Worm (Caenorhabditis elegans): Measurements from ENCODE around the gene sre-32.

Gene sre-32

ce11 chrII:12425644-12426222 lies 30.8 kb downstream of the sre-32 start, which contains the start of gene daf-22:
Gene daf-22 (minus strand): TSS chrII:12425694.
- TF ChIP-seq nhr-20 (tag; optimal IDR thresholded peaks at IDR 0.05) (peak; percentile 75), skn-1 (tag; optimal IDR thresholded peaks at IDR 0.05) (no peak), nhr-85 (tag) (no peak), hpl-2 (GFP tag; optimal IDR thresholded peaks at IDR 0.05) (peak; percentile 15), blmp-1 (tag; optimal IDR thresholded peaks at IDR 0.05) (peak; percentile 5), efl-1 (optimal IDR thresholded peaks at IDR 0.05) (no peak), efl-1 (GFP tag; optimal IDR thresholded peaks at IDR 0.05 in 1 of 2) (peak in 1 of 2 experiments; percentile 80), irx-1 (tag; optimal IDR thresholded peaks at IDR 0.05) (no peak), nhr-19 (GFP tag; conservative IDR thresholded peaks at IDR 0.05) (no peak), fos-1 (tag; optimal IDR thresholded peaks at IDR 0.05) (no peak), ceh-8 (GFP tag; optimal IDR thresholded peaks at IDR 0.05) (no peak), sptf-1 (tag; optimal IDR thresholded peaks at IDR 0.05) (no peak), vab-15 (tag; optimal IDR thresholded peaks at IDR 0.05) (no peak), lir-3 (tag; optimal IDR thresholded peaks at IDR 0.05; ENCODE audit: poor library complexity) (no peak), snu-23 (GFP tag; optimal IDR thresholded peaks at IDR 0.05) (peak; percentile 3), lin-35 (GFP tag; optimal IDR thresholded peaks at IDR 0.05) (peak in 1 of 2 experiments; percentile 41), sox-4 (tag; optimal IDR thresholded peaks at IDR 0.05) (no peak), elt-3 (tag; optimal IDR thresholded peaks at IDR 0.05) (peak in 3 of 6 experiments; percentile 25 to 74 (median 45)), elt-2 (tag; optimal IDR thresholded peaks at IDR 0.05) (peak; percentile 84), nhr-90 (tag; optimal IDR thresholded peaks at IDR 0.05; ENCODE audit: poor library complexity) (peak; percentile 5), isw-1 (GFP tag; IDR thresholded peaks at IDR 0.05) (no peak)

- TF ChIP-seq blmp-1 (tag; optimal IDR thresholded peaks at IDR 0.05): no peak
- no peak for TF ChIP-seq lin-39 (tag; optimal IDR thresholded peaks at IDR 0.05)
- TF ChIP-seq lin-14 (GFP tag; optimal IDR thresholded peaks at IDR 0.05): no peak
- no peak for TF ChIP-seq dpl-1 (GFP tag; optimal IDR thresholded peaks at IDR 0.05)
- no peak for TF ChIP-seq mab-9 (GFP tag; IDR thresholded peaks at IDR 0.05)
- no peak for TF ChIP-seq ama-1 (optimal IDR thresholded peaks at IDR 0.05)
- TF ChIP-seq ceh-8 (GFP tag; optimal IDR thresholded peaks at IDR 0.05): no peak
- no peak for TF ChIP-seq xbp-1 (tag; optimal IDR thresholded peaks at IDR 0.05)
- no peak for TF ChIP-seq fkh-4 (tag; optimal IDR thresholded peaks at IDR 0.05; ENCODE audit: borderline replicate concordance)
- no peak for TF ChIP-seq zip-4 (GFP tag; optimal IDR thresholded peaks at IDR 0.05)
- no peak for TF ChIP-seq sptf-1 (tag; optimal IDR thresholded peaks at IDR 0.05)
- no peak for TF ChIP-seq aly-2 (tag; optimal IDR thresholded peaks at IDR 0.05)
- no peak for TF ChIP-seq isw-1 (GFP tag; IDR thresholded peaks at IDR 0.05)
- no peak for TF ChIP-seq fos-1 (tag; optimal IDR thresholded peaks at IDR 0.05)
- no peak for TF ChIP-seq C34B4.2 (tag; optimal IDR thresholded peaks at IDR 0.05)
- no peak for TF ChIP-seq hlh-17 (GFP tag; optimal IDR thresholded peaks at IDR 0.05; ENCODE audit: borderline replicate concordance)
- no peak for TF ChIP-seq nhr-84 (tag; optimal IDR thresholded peaks at IDR 0.05)
Measured at ce11 chrII:12420486-12420885, 36.0 kb downstream of the sre-32 start, which contains the start of gene sre-26. Gene sre-26 (minus strand): TSS chrII:12420586.

ce11 chrII:12417996-12418395 lies 38.5 kb downstream of the sre-32 start:
- no peak for TF ChIP-seq elt-2 (tag; optimal IDR thresholded peaks at IDR 0.05)
- peak; percentile 68 for TF ChIP-seq fkh-8 (tag; optimal IDR thresholded peaks at IDR 0.05)
- no peak for TF ChIP-seq C16A3.4 (tag; optimal IDR thresholded peaks at IDR 0.05)
- no peak for TF ChIP-seq pag-3 (tag; optimal IDR thresholded peaks at IDR 0.05; ENCODE audit: borderline replicate concordance, insufficient read depth)
- no peak for TF ChIP-seq ceh-90 (tag; optimal IDR thresholded peaks at IDR 0.05)
- no peak for TF ChIP-seq grh-1 (GFP tag; IDR thresholded peaks at IDR 0.05)
- TF ChIP-seq sup-37 (GFP tag; optimal IDR thresholded peaks at IDR 0.05): no peak
- no peak for TF ChIP-seq nhr-77 (tag; optimal IDR thresholded peaks at IDR 0.05)
- no peak for TF ChIP-seq Y116A8C.19 (tag; optimal IDR thresholded peaks at IDR 0.05; ENCODE audit: borderline replicate concordance)
- TF ChIP-seq mdl-1 (tag; optimal IDR thresholded peaks at IDR 0.05): no peak
- TF ChIP-seq nhr-47 (tag; optimal IDR thresholded peaks at IDR 0.05): peak; percentile 46
- TF ChIP-seq vab-15 (tag; optimal IDR thresholded peaks at IDR 0.05): no peak
- peak; percentile 99 for TF ChIP-seq hlh-4 (tag; optimal IDR thresholded peaks at IDR 0.05)
- no peak for TF ChIP-seq zip-4 (GFP tag; optimal IDR thresholded peaks at IDR 0.05)
